Worm (Caenorhabditis elegans) whole organism, L1 larva: Measurements from ENCODE around the gene F47D12.9.
A peak's percentile ranks its signal among the peaks of the same experiment; 100 is the strongest.

Experiments used
- C04F5.9 ChIP-seq: sonication (generic microtip); optimal IDR thresholded peaks from 2 replicates; lab custom pipeline; 2016; ENCODE audit warnings: missing genetic modification characterization, missing compliant biosample characterization
- C16A3.4 ChIP-seq: fragments of 150-350 bp; optimal IDR thresholded peaks from 2 replicates; lab custom pipeline; 2014; ENCODE audit warnings: missing biosample characterization, missing genetic modification characterization
- C34B4.2 ChIP-seq: sonication (generic microtip); optimal IDR thresholded peaks from 2 replicates; lab custom pipeline; 2017; ENCODE audit warnings: mild to moderate bottlenecking, missing genetic modification characterization, missing compliant biosample characterization
- F16B12.6 ChIP-seq: fragments of 150-350 bp; optimal IDR thresholded peaks from 2 replicates; lab custom pipeline; 2014; ENCODE audit warnings: missing biosample characterization, missing genetic modification characterization
- aha-1 ChIP-seq: fragments of 150-350 bp; optimal IDR thresholded peaks from 2 replicates; lab custom pipeline; 2014; ENCODE audit warnings: missing biosample characterization, missing genetic modification characterization
- alr-1 ChIP-seq: fragments of 200-800 bp; sonication (Bioruptor generic); optimal IDR thresholded peaks from 2 replicates; lab custom pipeline; 2018; ENCODE audit warnings: borderline replicate concordance, mild to moderate bottlenecking, missing genetic modification characterization, missing compliant biosample characterization
- ama-1 ChIP-seq: fragments of 150-350 bp; optimal IDR thresholded peaks from 2 replicates; lab custom pipeline; 2014
- blmp-1 ChIP-seq: fragments of 150-350 bp; optimal IDR thresholded peaks from 2 replicates; lab custom pipeline; 2014; ENCODE audit warnings: missing biosample characterization, missing genetic modification characterization
- ceh-8 ChIP-seq: fragments of 200-800 bp; sonication (Bioruptor generic); optimal IDR thresholded peaks from 2 replicates; lab custom pipeline; 2018; ENCODE audit warnings: mild to moderate bottlenecking, missing genetic modification characterization, moderate library complexity, missing compliant biosample characterization
- ceh-82 ChIP-seq, 3 experiments: fragments of 150-350 bp in 1 of 3; sonication (generic microtip) in 2 of 3; optimal IDR thresholded peaks; 2 replicates each; lab custom pipeline; 2014 to 2017; ENCODE audit warnings: missing biosample characterization in 3 of 3, missing genetic modification characterization in 3 of 3
- ces-1 ChIP-seq: fragments of 150-350 bp; optimal IDR thresholded peaks from 2 replicates; lab custom pipeline; 2014; ENCODE audit warnings: missing biosample characterization, missing genetic modification reagents, missing genetic modification characterization
- dpl-1 ChIP-seq, 3 experiments: fragments of 150-350 bp in 2 of 3; sonication (generic microtip) in 1 of 3; optimal IDR thresholded peaks; 2 replicates each; lab custom pipeline; 2014 to 2017; ENCODE audit warnings: missing biosample characterization in 3 of 3, missing genetic modification characterization in 3 of 3, missing genetic modification reagents in 3 of 3
- dsc-1 ChIP-seq: sonication (generic microtip); optimal IDR thresholded peaks from 2 replicates; lab custom pipeline; 2016; ENCODE audit warnings: mild to moderate bottlenecking, missing genetic modification characterization, missing compliant biosample characterization
- efl-1 ChIP-seq, 4 experiments: fragments of 150-350 bp; optimal IDR thresholded peaks in 3 of 4; peaks in 1 of 4; 1 replicate in 1 of 4; 2 replicates in 3 of 4; lab custom pipeline; 2014; ENCODE audit warnings: missing biosample characterization in 2 of 4, missing genetic modification characterization in 2 of 4, missing genetic modification reagents in 2 of 4
- efl-3 ChIP-seq: fragments of 200-800 bp; sonication (Bioruptor generic); optimal IDR thresholded peaks from 2 replicates; lab custom pipeline; 2018; ENCODE audit warnings: mild to moderate bottlenecking, missing genetic modification characterization, missing compliant biosample characterization
- egl-13 ChIP-seq: sonication (generic microtip); optimal IDR thresholded peaks from 2 replicates; lab custom pipeline; 2016; ENCODE audit warnings: missing genotype, missing genetic modification reagents, missing genetic modification characterization, missing compliant biosample characterization
- elt-2 ChIP-seq: sonication (generic microtip); optimal IDR thresholded peaks from 2 replicates; lab custom pipeline; 2016; ENCODE audit warnings: missing genetic modification characterization, mild to moderate bottlenecking, inconsistent platforms, missing compliant biosample characterization, missing genetic modification reagents
- elt-3 ChIP-seq, 6 experiments: fragments of 150-350 bp in 1 of 6; sonication (generic microtip); optimal IDR thresholded peaks; 2 replicates each; lab custom pipeline; 2017 to 2018; ENCODE audit warnings: missing biosample characterization in 6 of 6, missing genetic modification characterization in 6 of 6, inconsistent platforms in 1 of 6
- ets-5 ChIP-seq: fragments of 200-800 bp; sonication (Bioruptor generic); IDR thresholded peaks from 2 replicates; pipeline ENCODE4 v1.3.6; 2022; ENCODE audit warnings: missing genetic modification characterization, missing compliant biosample characterization
- fkh-8 ChIP-seq: sonication (generic microtip); optimal IDR thresholded peaks from 2 replicates; lab custom pipeline; 2016; ENCODE audit warnings: mild to moderate bottlenecking, missing genetic modification characterization, missing compliant biosample characterization
- fos-1 ChIP-seq: fragments of 150-350 bp; optimal IDR thresholded peaks from 2 replicates; lab custom pipeline; 2014; ENCODE audit warnings: missing biosample characterization, missing genetic modification characterization
- hlh-17 ChIP-seq: fragments of 200-800 bp; sonication (Bioruptor generic); optimal IDR thresholded peaks from 2 replicates; lab custom pipeline; 2018; ENCODE audit warnings: missing genetic modification characterization, mild to moderate bottlenecking, missing compliant biosample characterization, moderate library complexity, borderline replicate concordance
- hpl-2 ChIP-seq: fragments of 150-350 bp; optimal IDR thresholded peaks from 2 replicates; lab custom pipeline; 2014; ENCODE audit warnings: missing biosample characterization, missing genetic modification reagents, missing genetic modification characterization
- irx-1 ChIP-seq: sonication (generic microtip); optimal IDR thresholded peaks from 2 replicates; lab custom pipeline; 2016; ENCODE audit warnings: missing genetic modification characterization, missing compliant biosample characterization
- lin-14 ChIP-seq: fragments of 200-800 bp; sonication (Bioruptor generic); optimal IDR thresholded peaks from 2 replicates; lab custom pipeline; 2018; ENCODE audit warnings: mild to moderate bottlenecking, missing genetic modification characterization, moderate library complexity, missing compliant biosample characterization
- lin-15B ChIP-seq: fragments of 150-350 bp; sonication (generic microtip); optimal IDR thresholded peaks from 3 replicates; lab custom pipeline; 2014; ENCODE audit warnings: missing biosample characterization, missing genetic modification characterization
- lin-39 ChIP-seq: fragments of 150-350 bp; optimal IDR thresholded peaks from 2 replicates; lab custom pipeline; 2014; ENCODE audit warnings: missing biosample characterization, missing genetic modification reagents, missing genetic modification characterization
- lir-3 ChIP-seq: sonication (generic microtip); optimal IDR thresholded peaks from 2 replicates; lab custom pipeline; 2016; ENCODE audit warnings: mild to moderate bottlenecking, missing genetic modification characterization, moderate library complexity, missing compliant biosample characterization; ENCODE audit not compliant: poor library complexity
- mep-1 ChIP-seq: fragments of 150-350 bp; optimal IDR thresholded peaks from 2 replicates; lab custom pipeline; 2014; ENCODE audit warnings: missing biosample characterization, missing genetic modification characterization
- nhr-11 ChIP-seq: fragments of 150-350 bp; optimal IDR thresholded peaks from 2 replicates; lab custom pipeline; 2014; ENCODE audit warnings: missing biosample characterization, missing genetic modification characterization
- nhr-12 ChIP-seq: sonication (generic microtip); optimal IDR thresholded peaks from 2 replicates; lab custom pipeline; 2017; ENCODE audit warnings: missing biosample characterization, missing genetic modification characterization
- nhr-20 ChIP-seq: sonication (generic microtip); optimal IDR thresholded peaks from 2 replicates; lab custom pipeline; 2016; ENCODE audit warnings: mild to moderate bottlenecking, missing genetic modification characterization, missing compliant biosample characterization
- nhr-28 ChIP-seq: fragments of 150-350 bp; optimal IDR thresholded peaks from 2 replicates; lab custom pipeline; 2014; ENCODE audit warnings: missing biosample characterization, missing genetic modification characterization
- nhr-47 ChIP-seq: sonication (generic microtip); optimal IDR thresholded peaks from 2 replicates; lab custom pipeline; 2016; ENCODE audit warnings: mild to moderate bottlenecking, missing genetic modification characterization, moderate library complexity, missing compliant biosample characterization
- nhr-76 ChIP-seq: sonication (generic microtip); optimal IDR thresholded peaks from 2 replicates; lab custom pipeline; 2017; ENCODE audit warnings: missing biosample characterization, missing genetic modification characterization
- nhr-85 ChIP-seq: sonication (generic microtip); peaks from one replicate; lab custom pipeline; 2016; ENCODE audit warnings: missing genetic modification characterization, inconsistent platforms, missing compliant biosample characterization
- pag-3 ChIP-seq: sonication (generic microtip); optimal IDR thresholded peaks from 2 replicates; lab custom pipeline; 2017; ENCODE audit warnings: missing genetic modification characterization, mild to moderate bottlenecking, missing compliant biosample characterization, antibody characterized with exemption, borderline replicate concordance; ENCODE audit not compliant: insufficient read depth
- pax-3 ChIP-seq: fragments of 200-800 bp; sonication (Bioruptor generic); optimal IDR thresholded peaks from 2 replicates; lab custom pipeline; 2018; ENCODE audit warnings: mild to moderate bottlenecking, missing genetic modification characterization, moderate library complexity, missing compliant biosample characterization
- skn-1 ChIP-seq: fragments of 150-350 bp; optimal IDR thresholded peaks from 2 replicates; lab custom pipeline; 2014; ENCODE audit warnings: missing biosample characterization, missing genetic modification characterization
- snpc-4 ChIP-seq: fragments of 150-350 bp; optimal IDR thresholded peaks from 2 replicates; lab custom pipeline; 2014; ENCODE audit warnings: missing biosample characterization, missing genetic modification characterization
- snu-23 ChIP-seq: sonication (generic microtip); optimal IDR thresholded peaks from 2 replicates; lab custom pipeline; 2016; ENCODE audit warnings: missing genetic modification characterization, missing compliant biosample characterization
- sptf-1 ChIP-seq: fragments of 150-350 bp; optimal IDR thresholded peaks from 2 replicates; lab custom pipeline; 2014; ENCODE audit warnings: missing biosample characterization, missing genetic modification characterization
- sup-37 ChIP-seq: fragments of 200-800 bp; sonication (Bioruptor generic); optimal IDR thresholded peaks from 2 replicates; lab custom pipeline; 2018; ENCODE audit warnings: mild to moderate bottlenecking, missing genetic modification characterization, missing compliant biosample characterization
- tlp-1 ChIP-seq: fragments of 150-350 bp; optimal IDR thresholded peaks from 2 replicates; lab custom pipeline; 2014; ENCODE audit warnings: missing biosample characterization, missing genetic modification characterization
- unc-130 ChIP-seq: fragments of 150-350 bp; optimal IDR thresholded peaks from 2 replicates; lab custom pipeline; 2017; ENCODE audit warnings: missing biosample characterization, missing genetic modification characterization, inconsistent platforms
- unc-86 ChIP-seq: sonication (generic microtip); optimal IDR thresholded peaks from 2 replicates; lab custom pipeline; 2016; ENCODE audit warnings: missing genetic modification characterization, missing compliant biosample characterization
- unc-98 ChIP-seq: fragments of 200-800 bp; sonication (Bioruptor generic); IDR thresholded peaks from 2 replicates; pipeline ENCODE4 v1.3.6; 2022; ENCODE audit warnings: missing genetic modification characterization, missing compliant biosample characterization
- vab-15 ChIP-seq: sonication (generic microtip); optimal IDR thresholded peaks from 2 replicates; lab custom pipeline; 2017; ENCODE audit warnings: missing genotype, mild to moderate bottlenecking, missing genetic modification characterization, missing compliant biosample characterization
- zag-1 ChIP-seq: fragments of 150-350 bp; optimal IDR thresholded peaks from 2 replicates; lab custom pipeline; 2014; ENCODE audit warnings: missing biosample characterization, missing genetic modification characterization
- ztf-11 ChIP-seq, 2 experiments: sonication (generic microtip); optimal IDR thresholded peaks; 2 replicates each; lab custom pipeline; 2016 to 2017; ENCODE audit warnings: missing genetic modification characterization in 2 of 2, missing biosample characterization in 1 of 2, missing compliant biosample characterization in 1 of 2

F47D12.9 gene

ce11 chrIII:6280070-6280596 lies 23.0 kb downstream of the F47D12.9 start, which contains the start of gene hmg-1.2 (continued):
- TF ChIP-seq pax-3 (tag; lab: Kevin White, UChicago) (peak; percentile 10), nhr-12 (tag; lab: Kevin White, UChicago) (no peak), nhr-11 (tag; lab: Kevin White, UChicago) (peak; percentile 57), snpc-4 (tag; lab: Kevin White, UChicago) (peak; percentile 72), ets-5 (GFP tag; lab: Robert Waterston, UW) (no peak), blmp-1 (tag; lab: Kevin White, UChicago) (peak; percentile 40), ztf-11 (tag; optimal IDR thresholded peaks at IDR 0.05; lab: Kevin White, UChicago) (peak in 1 of 2 experiments; percentile 52), unc-130 (tag; lab: Kevin White, UChicago) (peak; percentile 66), nhr-20 (tag; lab: Kevin White, UChicago) (peak; percentile 90), C16A3.4 (tag; lab: Kevin White, UChicago) (peak; percentile 74), C04F5.9 (tag; lab: Kevin White, UChicago) (no peak), ceh-8 (GFP tag; lab: Kevin White, UChicago) (peak; percentile 66), snu-23 (peak; percentile 96), unc-86 (tag; lab: Kevin White, UChicago) (peak; percentile 83), lir-3 (tag; lab: Kevin White, UChicago) (peak; percentile 58), efl-3 (GFP tag; lab: Kevin White, UChicago) (no peak), F16B12.6 (tag; lab: Kevin White, UChicago) (no peak), aha-1 (tag; lab: Kevin White, UChicago) (no peak), sptf-1 (tag; lab: Kevin White, UChicago) (no peak), ceh-82 (tag; optimal IDR thresholded peaks at IDR 0.05; lab: Kevin White, UChicago) (peak; percentile 50 to 84 (median 62)), elt-2 (tag; lab: Kevin White, UChicago) (peak; percentile 68), hpl-2 (GFP tag; lab: Kevin White, UChicago) (peak; percentile 68), hlh-17 (GFP tag; lab: Kevin White, UChicago) (no peak), lin-39 (no peak), ama-1 (lab: Kevin White, UChicago) (no peak), alr-1 (tag; lab: Kevin White, UChicago) (no peak), unc-98 (GFP tag; lab: Robert Waterston, UW) (no peak), zag-1 (tag; lab: Kevin White, UChicago) (no peak), tlp-1 (tag; lab: Kevin White, UChicago) (no peak), dsc-1 (tag; lab: Kevin White, UChicago) (peak; percentile 84), elt-3 (tag; optimal IDR thresholded peaks at IDR 0.05; lab: Kevin White, UChicago) (peak in 3 of 6 experiments; percentile 8 to 52 (median 48)), nhr-76 (no peak), dpl-1 (GFP tag; optimal IDR thresholded peaks at IDR 0.05; lab: Kevin White, UChicago) (peak; percentile 41 to 54 (median 52)), mep-1 (tag; lab: Kevin White, UChicago) (peak; percentile 58), lin-15B (tag; lab: Kevin White, UChicago) (peak; percentile 25), efl-1 (optimal IDR thresholded peaks at IDR 0.05; lab: Kevin White, UChicago) (peak; percentile 86 to 98), efl-1 (GFP tag; optimal IDR thresholded peaks at IDR 0.05 in 1 of 2; lab: Kevin White, UChicago) (peak; percentile 50 to 96), lin-14 (GFP tag; lab: Kevin White, UChicago) (peak; percentile 94), nhr-28 (tag; lab: Kevin White, UChicago) (no peak), ces-1 (GFP tag; lab: Kevin White, UChicago) (no peak), skn-1 (tag; lab: Kevin White, UChicago) (no peak), sup-37 (GFP tag; lab: Kevin White, UChicago) (peak; percentile 46), C34B4.2 (tag; lab: Kevin White, UChicago) (no peak), nhr-47 (tag; lab: Kevin White, UChicago) (peak; percentile 83), vab-15 (tag; lab: Kevin White, UChicago) (no peak), fos-1 (tag; lab: Kevin White, UChicago) (peak; percentile 78), nhr-85 (tag; lab: Kevin White, UChicago) (peak; percentile 92), fkh-8 (tag; lab: Kevin White, UChicago) (peak; percentile 85), pag-3 (tag; lab: Kevin White, UChicago) (no peak), egl-13 (tag; lab: Kevin White, UChicago) (peak; percentile 30), irx-1 (tag; lab: Kevin White, UChicago) (peak; percentile 75)
